Worm (Caenorhabditis elegans) whole organism, L4 larva: ENCODE data around the gene srz-101.

Experiments
- ZK546.5 ChIP-seq, 2 experiments: sonication (generic microtip); optimal IDR thresholded peaks; 2 replicates each; lab custom pipeline; 2017; ENCODE audit warnings: missing biosample characterization in 2 of 2, missing genetic modification characterization in 2 of 2
- aha-1 ChIP-seq: fragments of 150-350 bp; peaks from one replicate; lab custom pipeline; 2014; ENCODE audit warnings: missing biosample characterization, missing genetic modification characterization
- ama-1 ChIP-seq: fragments of 150-350 bp; optimal IDR thresholded peaks from 2 replicates; lab custom pipeline; 2014; ENCODE audit warnings: inconsistent platforms, mixed read lengths
- lin-29 ChIP-seq: fragments of 200-800 bp; sonication (Bioruptor generic); IDR thresholded peaks from 2 replicates; pipeline ENCODE4 v1.3.6; 2022; ENCODE audit warnings: missing genetic modification reagents, missing genetic modification characterization, missing compliant biosample characterization
- mep-1 ChIP-seq: fragments of 150-350 bp; sonication (generic microtip); optimal IDR thresholded peaks from 3 replicates; lab custom pipeline; 2014; ENCODE audit warnings: missing biosample characterization, missing genetic modification characterization
- nhr-42 ChIP-seq: fragments of 200-800 bp; sonication (Bioruptor generic); IDR thresholded peaks from 2 replicates; pipeline ENCODE4 v1.3.6; 2022; ENCODE audit warnings: missing genetic modification characterization, missing compliant biosample characterization
- tag-97 ChIP-seq: fragments of 200-800 bp; sonication (Bioruptor generic); IDR thresholded peaks from 2 replicates; pipeline ENCODE4 v1.3.6; 2022; ENCODE audit warnings: missing genetic modification characterization, missing compliant biosample characterization
- zag-1 ChIP-seq: fragments of 150-350 bp; optimal IDR thresholded peaks from 2 replicates; lab custom pipeline; 2014; ENCODE audit warnings: missing biosample characterization, missing genetic modification characterization

- no peak for TF ChIP-seq mep-1 (tag; lab: Kevin White, UChicago)
- no peak for TF ChIP-seq lin-29 (GFP tag; lab: Robert Waterston, UW)
- TF ChIP-seq zag-1 (tag; lab: Kevin White, UChicago) = no peak
- TF ChIP-seq tag-97 (GFP tag; lab: Robert Waterston, UW) = no peak
- peak; percentile 91 for TF ChIP-seq aha-1 (tag; lab: Kevin White, UChicago)
- no peak for TF ChIP-seq ama-1 (lab: Kevin White, UChicago)
- no peak for TF ChIP-seq nhr-42 (GFP tag; lab: Robert Waterston, UW)
- TF ChIP-seq ZK546.5 (tag; optimal IDR thresholded peaks at IDR 0.05; lab: Kevin White, UChicago) = no peak
These were observed 11.3 kb upstream of the srz-101 start for ce11 chrV:16683359-16683758.
